Worm (Caenorhabditis elegans) whole organism, late embryonic: ENCODE results near the gene msp-64.
A peak's percentile ranks its signal among the peaks of the same experiment; 100 is the strongest.

Source experiments
- F13H6.1 ChIP-seq: sonication (generic microtip); optimal IDR thresholded peaks from 2 replicates; lab custom pipeline; 2016; ENCODE audit warnings: missing genetic modification characterization, missing compliant biosample characterization
- K02D7.2 ChIP-seq: sonication (generic microtip); optimal IDR thresholded peaks from 2 replicates; lab custom pipeline; 2017; ENCODE audit warnings: mild to moderate bottlenecking, missing genetic modification characterization, missing compliant biosample characterization
- T23F11.4 ChIP-seq: fragments of 200-800 bp; sonication (Bioruptor generic); optimal IDR thresholded peaks from 2 replicates; lab custom pipeline; 2018; ENCODE audit warnings: mild to moderate bottlenecking, missing genetic modification characterization, missing compliant biosample characterization
- ahr-1 ChIP-seq: sonication (generic microtip); optimal IDR thresholded peaks from 2 replicates; lab custom pipeline; 2016; ENCODE audit warnings: missing genetic modification characterization, missing compliant biosample characterization
- ceh-14 ChIP-seq: sonication (generic microtip); optimal IDR thresholded peaks from 2 replicates; lab custom pipeline; 2016; ENCODE audit warnings: missing genotype, missing genetic modification characterization, missing compliant biosample characterization
- ceh-19 ChIP-seq: fragments of 200-800 bp; sonication (Bioruptor generic); optimal IDR thresholded peaks from 2 replicates; lab custom pipeline; 2018; ENCODE audit warnings: mild to moderate bottlenecking, missing genetic modification characterization, missing compliant biosample characterization
- ceh-2 ChIP-seq: sonication (generic microtip); optimal IDR thresholded peaks from 2 replicates; lab custom pipeline; 2016; ENCODE audit warnings: missing genotype, missing genetic modification characterization, missing compliant biosample characterization
- ceh-22 ChIP-seq: sonication (generic microtip); optimal IDR thresholded peaks from 2 replicates; lab custom pipeline; 2017; ENCODE audit warnings: missing biosample characterization, missing genetic modification characterization
- ceh-24 ChIP-seq: sonication (generic microtip); optimal IDR thresholded peaks from 2 replicates; lab custom pipeline; 2016; ENCODE audit warnings: mild to moderate bottlenecking, missing genetic modification characterization, missing compliant biosample characterization
- ceh-30 ChIP-seq: fragments of 150-350 bp; optimal IDR thresholded peaks from 2 replicates; lab custom pipeline; 2014; ENCODE audit warnings: missing biosample characterization, missing genetic modification characterization
- ceh-31 ChIP-seq: sonication (generic microtip); optimal IDR thresholded peaks from 2 replicates; lab custom pipeline; 2016; ENCODE audit warnings: missing genetic modification characterization, missing compliant biosample characterization
- ceh-34 ChIP-seq: sonication (generic microtip); optimal IDR thresholded peaks from 2 replicates; lab custom pipeline; 2016; ENCODE audit warnings: mild to moderate bottlenecking, missing genetic modification characterization, missing compliant biosample characterization
- ceh-6 ChIP-seq: fragments of 200-800 bp; sonication (Bioruptor generic); optimal IDR thresholded peaks from 2 replicates; lab custom pipeline; 2018; ENCODE audit warnings: mild to moderate bottlenecking, missing genetic modification characterization, missing compliant biosample characterization
- che-1 ChIP-seq: sonication (generic microtip); optimal IDR thresholded peaks from 2 replicates; lab custom pipeline; 2016; ENCODE audit warnings: mild to moderate bottlenecking, missing genetic modification characterization, missing compliant biosample characterization
- dmd-4 ChIP-seq: sonication (generic microtip); optimal IDR thresholded peaks from 2 replicates; lab custom pipeline; 2016; ENCODE audit warnings: borderline replicate concordance, missing genetic modification characterization, missing compliant biosample characterization
- dve-1 ChIP-seq: sonication (generic microtip); optimal IDR thresholded peaks from 2 replicates; lab custom pipeline; 2017; ENCODE audit warnings: antibody characterized with exemption, mild to moderate bottlenecking, missing genetic modification characterization, missing compliant biosample characterization
- elt-2 ChIP-seq: sonication (generic microtip); optimal IDR thresholded peaks from 2 replicates; lab custom pipeline; 2016; ENCODE audit warnings: missing genetic modification reagents, missing genetic modification characterization, missing compliant biosample characterization
- elt-4 ChIP-seq: sonication (generic microtip); optimal IDR thresholded peaks from 2 replicates; lab custom pipeline; 2016; ENCODE audit warnings: missing genetic modification characterization, missing compliant biosample characterization
- eyg-1 ChIP-seq: sonication (generic microtip); optimal IDR thresholded peaks from 2 replicates; lab custom pipeline; 2016; ENCODE audit warnings: missing genotype, missing genetic modification characterization, missing compliant biosample characterization
- fax-1 ChIP-seq: sonication (generic microtip); optimal IDR thresholded peaks from 2 replicates; lab custom pipeline; 2016; ENCODE audit warnings: missing genotype, missing genetic modification characterization, missing compliant biosample characterization
- fkh-6 ChIP-seq: sonication (generic microtip); optimal IDR thresholded peaks from 2 replicates; lab custom pipeline; 2016; ENCODE audit warnings: missing genetic modification characterization, missing compliant biosample characterization
- hlh-13 ChIP-seq: fragments of 200-800 bp; sonication (Bioruptor generic); optimal IDR thresholded peaks from 2 replicates; lab custom pipeline; 2018; ENCODE audit warnings: mild to moderate bottlenecking, missing genetic modification characterization, missing compliant biosample characterization
- hlh-30 ChIP-seq: sonication (generic microtip); optimal IDR thresholded peaks from 2 replicates; lab custom pipeline; 2017; ENCODE audit warnings: antibody characterized with exemption, missing genetic modification characterization, missing compliant biosample characterization; ENCODE audit not compliant: insufficient read depth
- hlh-6 ChIP-seq: sonication (generic microtip); optimal IDR thresholded peaks from 2 replicates; lab custom pipeline; 2016; ENCODE audit warnings: missing genotype, missing genetic modification characterization, missing compliant biosample characterization
- madf-2 ChIP-seq: sonication (generic microtip); optimal IDR thresholded peaks from 2 replicates; lab custom pipeline; 2017; ENCODE audit warnings: missing genetic modification characterization, missing compliant biosample characterization
- mec-3 ChIP-seq: sonication (generic microtip); optimal IDR thresholded peaks from 2 replicates; lab custom pipeline; 2016; ENCODE audit warnings: borderline replicate concordance, missing genetic modification characterization, missing compliant biosample characterization
- nhr-11 ChIP-seq: fragments of 150-350 bp; optimal IDR thresholded peaks from 2 replicates; lab custom pipeline; 2014; ENCODE audit warnings: missing biosample characterization, missing genetic modification characterization
- odd-2 ChIP-seq: sonication (generic microtip); optimal IDR thresholded peaks from 2 replicates; lab custom pipeline; 2017; ENCODE audit warnings: antibody characterized with exemption, mild to moderate bottlenecking, missing genetic modification characterization, missing compliant biosample characterization
- pax-1 ChIP-seq: fragments of 150-350 bp; optimal IDR thresholded peaks from 2 replicates; lab custom pipeline; 2014; ENCODE audit warnings: missing biosample characterization, missing genetic modification characterization
- pqm-1 ChIP-seq: sonication (generic microtip); optimal IDR thresholded peaks from 2 replicates; lab custom pipeline; 2016; ENCODE audit warnings: missing genetic modification characterization, missing compliant biosample characterization
- ref-2 ChIP-seq: sonication (generic microtip); optimal IDR thresholded peaks from 2 replicates; lab custom pipeline; 2016; ENCODE audit warnings: missing genetic modification characterization, missing compliant biosample characterization
- rnt-1 ChIP-seq: sonication (generic microtip); optimal IDR thresholded peaks from 2 replicates; lab custom pipeline; 2016; ENCODE audit warnings: missing genetic modification characterization, missing compliant biosample characterization
- sox-2 ChIP-seq: fragments of 200-800 bp; sonication (Bioruptor generic); IDR thresholded peaks from 2 replicates; pipeline ENCODE4 v1.3.6; 2022; ENCODE audit warnings: missing genetic modification reagents, missing genetic modification characterization, missing compliant biosample characterization
- syd-9 ChIP-seq: sonication (generic microtip); optimal IDR thresholded peaks from 2 replicates; lab custom pipeline; 2016; ENCODE audit warnings: mild to moderate bottlenecking, missing genetic modification characterization, moderate library complexity, missing compliant biosample characterization
- tbx-2 ChIP-seq: sonication (generic microtip); optimal IDR thresholded peaks from 2 replicates; lab custom pipeline; 2016; ENCODE audit warnings: missing genetic modification characterization, missing compliant biosample characterization
- unc-3 ChIP-seq, 2 experiments: fragments of 200-800 bp in 1 of 2; sonication (Bioruptor generic) in 1 of 2; sonication (generic microtip) in 1 of 2; conservative IDR thresholded peaks in 1 of 2; optimal IDR thresholded peaks in 1 of 2; 2 replicates each; pipeline versions ENCODE4 v1.3.6 to Lab custom; 2016 to 2022; ENCODE audit warnings: missing compliant biosample characterization in 2 of 2, missing genetic modification characterization in 2 of 2, missing genetic modification reagents in 1 of 2
- unc-55 ChIP-seq: sonication (generic microtip); optimal IDR thresholded peaks from 2 replicates; lab custom pipeline; 2017; ENCODE audit warnings: missing biosample characterization, missing genetic modification reagents, missing genetic modification characterization
- zip-5 ChIP-seq: sonication (generic microtip); optimal IDR thresholded peaks from 2 replicates; lab custom pipeline; 2016; ENCODE audit warnings: missing genetic modification characterization, missing compliant biosample characterization
- ztf-16 ChIP-seq: sonication (generic microtip); optimal IDR thresholded peaks from 2 replicates; lab custom pipeline; 2017; ENCODE audit warnings: missing genetic modification characterization, missing compliant biosample characterization

The msp-64 gene

ce11 chrII:5844694-5845129, 34.6 kb upstream of the msp-64 start (continued):
- TF ChIP-seq pqm-1 (tag; lab: Kevin White, UChicago) (peak; percentile 95), ceh-6 (GFP tag; lab: Kevin White, UChicago) (peak; percentile 53), T23F11.4 (GFP tag; lab: Kevin White, UChicago) (peak; percentile 87), nhr-11 (tag; lab: Kevin White, UChicago) (peak; percentile 58), ceh-2 (peak; percentile 82), ceh-24 (tag; lab: Kevin White, UChicago) (peak; percentile 68), dmd-4 (tag; lab: Kevin White, UChicago) (peak; percentile 66), rnt-1 (tag; lab: Kevin White, UChicago) (peak; percentile 86), pax-1 (peak; percentile 91), eyg-1 (tag; lab: Kevin White, UChicago) (peak; percentile 68), ceh-19 (GFP tag; lab: Kevin White, UChicago) (peak; percentile 89), hlh-30 (tag; lab: Kevin White, UChicago) (peak; percentile 60), unc-55 (GFP tag; lab: Kevin White, UChicago) (peak; percentile 79), F13H6.1 (tag; lab: Kevin White, UChicago) (peak; percentile 87), ztf-16 (tag; lab: Kevin White, UChicago) (peak; percentile 83), syd-9 (tag; lab: Kevin White, UChicago) (peak; percentile 85), elt-2 (tag; lab: Kevin White, UChicago) (peak; percentile 99), ceh-22 (tag; lab: Kevin White, UChicago) (peak; percentile 65), ceh-31 (tag; lab: Kevin White, UChicago) (peak; percentile 95), fkh-6 (tag; lab: Kevin White, UChicago) (peak; percentile 72), hlh-13 (GFP tag; lab: Kevin White, UChicago) (peak; percentile 17), mec-3 (peak; percentile 59), K02D7.2 (tag; lab: Kevin White, UChicago) (peak; percentile 69), ceh-30 (peak; percentile 79), fax-1 (peak; percentile 65), sox-2 (GFP tag; lab: Robert Waterston, UW) (peak; percentile 32), ref-2 (tag; lab: Kevin White, UChicago) (peak; percentile 87), che-1 (tag; lab: Kevin White, UChicago) (peak; percentile 66)

- no peak for TF ChIP-seq ahr-1 (tag; lab: Kevin White, UChicago)
- TF ChIP-seq syd-9 (tag; lab: Kevin White, UChicago) = no peak
- no peak for TF ChIP-seq ceh-34 (tag; lab: Kevin White, UChicago)
- no peak for TF ChIP-seq dve-1
- no peak for TF ChIP-seq ref-2 (tag; lab: Kevin White, UChicago)
- no peak for TF ChIP-seq hlh-6 (tag; lab: Kevin White, UChicago)
- TF ChIP-seq hlh-30 (tag; lab: Kevin White, UChicago) = no peak
- TF ChIP-seq elt-4 (tag; lab: Kevin White, UChicago) = no peak
- TF ChIP-seq madf-2 (tag; lab: Kevin White, UChicago) = no peak
- no peak for TF ChIP-seq rnt-1 (tag; lab: Kevin White, UChicago)
- no peak for TF ChIP-seq K02D7.2 (tag; lab: Kevin White, UChicago)
- TF ChIP-seq mec-3 = no peak
- TF ChIP-seq zip-5 (tag; lab: Kevin White, UChicago) = no peak
- no peak for TF ChIP-seq ceh-14 (tag; lab: Kevin White, UChicago)
- TF ChIP-seq unc-3 (GFP tag; conservative IDR thresholded peaks at IDR 0.05; lab: Robert Waterston, UW) = no peak
- TF ChIP-seq unc-3 (tag; optimal IDR thresholded peaks at IDR 0.05; lab: Kevin White, UChicago) = no peak
- no peak for TF ChIP-seq tbx-2 (tag; lab: Kevin White, UChicago)
- TF ChIP-seq hlh-13 (GFP tag; lab: Kevin White, UChicago) = no peak
- no peak for TF ChIP-seq sox-2 (GFP tag; lab: Robert Waterston, UW)
- TF ChIP-seq odd-2 (tag; lab: Kevin White, UChicago) = no peak
Measured at ce11 chrII:5841866-5842265, 31.7 kb upstream of the msp-64 start, which contains the start of gene nep-25. Gene nep-25 (plus strand): TSS chrII:5842240.
